Fruit fly (Drosophila melanogaster): Measurements from ENCODE around the gene CG2233.
A peak's percentile ranks its signal among the peaks of the same experiment; 100 is the strongest.

The CG2233 gene

DNA sequence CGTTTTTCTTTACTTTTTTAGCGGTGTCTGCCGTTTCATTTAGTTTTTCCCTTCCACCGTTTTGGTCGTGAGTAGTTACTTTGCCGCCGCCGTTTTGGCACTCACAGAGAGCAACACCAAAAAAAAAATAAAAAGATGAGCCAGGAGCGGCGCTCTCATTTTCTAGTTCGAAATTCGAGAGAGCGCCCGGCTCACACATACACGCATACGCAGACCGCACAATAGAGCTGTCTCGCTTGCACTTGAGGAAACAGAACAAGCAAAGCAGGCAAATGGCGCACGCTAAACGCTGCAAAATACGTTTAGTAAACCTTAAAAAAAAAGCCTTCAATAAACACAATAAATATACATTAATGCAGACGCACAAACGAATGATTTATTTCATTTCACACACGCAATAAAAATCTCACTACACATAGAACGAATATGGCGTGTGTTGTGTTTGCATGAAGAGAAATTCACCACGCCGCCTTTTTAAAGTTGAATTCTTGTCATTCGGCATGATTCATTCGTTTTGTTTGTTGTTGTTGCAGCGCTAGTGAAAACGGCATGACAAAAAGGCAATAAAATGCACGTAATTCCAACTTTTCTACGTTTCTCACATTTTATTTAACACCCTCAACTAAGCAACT lies 19.4 kb upstream of the CG2233 start (continued):
- TF ChIP-seq CG7357 (GFP tag; IDR thresholded peaks at IDR 0.05), result no peak
- TF ChIP-seq CG4360 (GFP tag; IDR thresholded peaks at IDR 0.05), result peak; percentile 63
- TF ChIP-seq dati (GFP tag; IDR thresholded peaks at IDR 0.05), result no peak
- peak; percentile 61 for TF ChIP-seq nom (GFP tag; optimal IDR thresholded peaks at IDR 0.05)
- TF ChIP-seq CG17359 (tag; optimal IDR thresholded peaks at IDR 0.05), result no peak
- peak; percentile 87 for TF ChIP-seq cg (GFP tag; optimal IDR thresholded peaks at IDR 0.05)
- TF ChIP-seq CG12155 (GFP tag; optimal IDR thresholded peaks at IDR 0.05), result no peak
- no peak for TF ChIP-seq Dbx (GFP tag; IDR thresholded peaks at IDR 0.05)
- TF ChIP-seq Elba2 (GFP tag; optimal IDR thresholded peaks at IDR 0.05), result no peak
- no peak for TF ChIP-seq ssp (GFP tag; IDR thresholded peaks at IDR 0.05)
- no peak for TF ChIP-seq crol (GFP tag; IDR thresholded peaks at IDR 0.05)
- peak; percentile 43; the same call in 1 of the 2 replicates for TF ChIP-seq CG32772 (GFP tag; IDR thresholded peaks at IDR 0.05)
- no peak for TF ChIP-seq Nf-YC (tag; optimal IDR thresholded peaks at IDR 0.05)
- TF ChIP-seq slbo (GFP tag; IDR thresholded peaks at IDR 0.05), result no peak
- TF ChIP-seq hkb (optimal IDR thresholded peaks at IDR 0.05), result no peak
- no peak for TF ChIP-seq hkb (GFP tag; IDR thresholded peaks at IDR 0.05)
- TF ChIP-seq CG1602 (GFP tag; optimal IDR thresholded peaks at IDR 0.05), result no peak
- no peak for TF ChIP-seq cato (GFP tag; optimal IDR thresholded peaks at IDR 0.05; ENCODE audit: borderline replicate concordance)
- TF ChIP-seq CG12942 (GFP tag; optimal IDR thresholded peaks at IDR 0.05), result no peak
- peak; percentile 44; the same call in 1 of the 2 replicates for TF ChIP-seq rib (GFP tag; IDR thresholded peaks at IDR 0.05)
- TF ChIP-seq vvl (GFP tag; IDR thresholded peaks at IDR 0.05), result peak; percentile 35; the same call in 1 of the 2 replicates
- TF ChIP-seq Dll (GFP tag; IDR thresholded peaks at IDR 0.05; ENCODE audit: partially characterized antibody), result no peak
- TF ChIP-seq CG10321 (GFP tag; IDR thresholded peaks at IDR 0.05), result peak; percentile 95
- TF ChIP-seq Nf-YA (GFP tag; IDR thresholded peaks at IDR 0.05), result no peak
- no peak for TF ChIP-seq tio (GFP tag; optimal IDR thresholded peaks at IDR 0.05)
- no peak for TF ChIP-seq sim (GFP tag; IDR thresholded peaks at IDR 0.05)
- TF ChIP-seq ewg (GFP tag; optimal IDR thresholded peaks at IDR 0.05), result peak; percentile 38
- TF ChIP-seq sens (GFP tag), result no peak
- TF ChIP-seq da (GFP tag; optimal IDR thresholded peaks at IDR 0.05), result no peak
- TF ChIP-seq CG34376 (GFP tag; optimal IDR thresholded peaks at IDR 0.05), result peak; percentile 7
- TF ChIP-seq Drgx (GFP tag; IDR thresholded peaks at IDR 0.05), result peak; percentile 58
- TF ChIP-seq ci (GFP tag; IDR thresholded peaks at IDR 0.05), result 0 out of 3 replicates have a peak, but pooled peaks have one; percentile 33
- TF ChIP-seq Med (GFP tag), result peak; percentile 70
- TF ChIP-seq sob (GFP tag; IDR thresholded peaks at IDR 0.05), result no peak
- no peak for TF ChIP-seq PHDP (tag; optimal IDR thresholded peaks at IDR 0.05)
- TF ChIP-seq shn (GFP tag; optimal IDR thresholded peaks at IDR 0.05), result no peak
- TF ChIP-seq Mrtf (GFP tag; IDR thresholded peaks at IDR 0.05), result no peak
- TF ChIP-seq mirr (GFP tag; optimal IDR thresholded peaks at IDR 0.05), result no peak
- TF ChIP-seq YL-1 (GFP tag; optimal IDR thresholded peaks at IDR 0.05), result peak; percentile 21

DNA sequence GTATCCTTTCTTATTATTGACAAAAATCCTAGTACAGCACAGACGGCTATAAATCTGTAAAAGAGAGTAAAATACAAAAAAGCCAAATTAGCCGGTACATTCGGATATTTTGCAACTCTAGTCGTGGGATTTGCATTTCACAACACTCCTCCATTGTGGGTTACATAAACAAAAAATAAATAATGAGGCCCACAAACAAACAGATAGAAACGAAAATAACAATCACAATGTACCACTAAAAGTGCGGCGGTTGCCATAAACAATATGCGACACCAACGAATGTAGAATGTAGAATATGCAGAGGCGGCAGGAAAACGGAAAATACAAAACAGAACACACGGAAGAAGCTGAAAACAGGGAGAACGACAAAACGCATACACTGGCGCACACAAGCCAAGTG lies 18.8 kb upstream of the CG2233 start:
- TF ChIP-seq Med (GFP tag) (peak; percentile 33), CG2199 (GFP tag; IDR thresholded peaks at IDR 0.05) (0 out of 3 replicates have a peak, but pooled peaks have one; percentile 44), CG30020 (tag; optimal IDR thresholded peaks at IDR 0.05) (no peak), Taf1 (GFP tag; IDR thresholded peaks at IDR 0.05) (no peak), Neu2 (GFP tag; optimal IDR thresholded peaks at IDR 0.05; ENCODE audit: borderline replicate concordance) (peak; percentile 58), CTCF (GFP tag; optimal IDR thresholded peaks at IDR 0.05) (peak; percentile 43), eve (GFP tag; optimal IDR thresholded peaks at IDR 0.05) (peak in 1 of 2 experiments; percentile 60), Pdp1 (GFP tag; optimal IDR thresholded peaks at IDR 0.05) (peak in 1 of 2 experiments; percentile 89)

Measured in whole organism, embryonic.